Worm (Caenorhabditis elegans) whole organism, early embryonic: ENCODE data around the gene hpr-17.

Experiments
- F13C5.2 ChIP-seq: sonication (generic microtip); optimal IDR thresholded peaks from 2 replicates; lab custom pipeline; 2017; ENCODE audit warnings: mild to moderate bottlenecking, missing genetic modification characterization, inconsistent platforms, missing compliant biosample characterization
- ama-1 ChIP-seq: fragments of 150-350 bp; optimal IDR thresholded peaks from 2 replicates; lab custom pipeline; 2014
- flt-1 ChIP-seq: fragments of 200-800 bp; sonication (Bioruptor generic); IDR thresholded peaks from 2 replicates; pipeline ENCODE4 v1.3.6; 2022; ENCODE audit warnings: missing genetic modification characterization, missing compliant biosample characterization
- pes-1 ChIP-seq: fragments of 200-800 bp; sonication (Bioruptor generic); IDR thresholded peaks from 2 replicates; pipeline ENCODE4 v1.3.6; 2022; ENCODE audit warnings: missing genetic modification reagents, missing genetic modification characterization, missing compliant biosample characterization
- scrt-1 ChIP-seq: fragments of 200-800 bp; sonication (Bioruptor generic); IDR thresholded peaks from 2 replicates; pipeline ENCODE4 v1.3.6; 2022; ENCODE audit warnings: missing genetic modification characterization, missing compliant biosample characterization
- sea-1 ChIP-seq: fragments of 200-800 bp; sonication (Bioruptor generic); conservative IDR thresholded peaks from 2 replicates; pipeline ENCODE4 v1.3.6; 2022; ENCODE audit warnings: missing genetic modification characterization, missing compliant biosample characterization
- tbx-37 ChIP-seq: fragments of 200-800 bp; sonication (Bioruptor generic); conservative IDR thresholded peaks from 2 replicates; pipeline ENCODE4 v1.3.6; 2022; ENCODE audit warnings: missing genetic modification reagents, missing genetic modification characterization, missing compliant biosample characterization
- tra-4 ChIP-seq: sonication (generic microtip); optimal IDR thresholded peaks from 2 replicates; lab custom pipeline; 2017; ENCODE audit warnings: missing genetic modification characterization, missing compliant biosample characterization

DNA sequence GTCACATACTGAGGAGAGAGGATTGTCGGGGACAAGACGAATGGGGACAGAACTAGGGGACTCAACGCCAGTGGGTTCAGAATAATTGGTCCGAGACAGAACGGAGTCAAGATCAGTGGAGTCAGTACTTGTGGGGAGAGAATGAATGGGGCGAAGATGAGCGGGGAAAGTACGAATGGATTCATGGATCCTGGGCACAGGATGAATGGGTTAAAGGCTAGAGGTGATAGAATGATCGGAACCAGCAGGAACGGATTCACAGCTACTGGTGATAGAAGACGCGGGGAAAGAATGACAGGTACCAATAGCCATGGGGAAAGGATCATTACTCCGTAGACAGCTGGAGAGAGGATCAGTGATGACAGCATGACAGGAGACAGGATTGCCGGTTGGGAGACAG, 17.3 kb downstream of the hpr-17 start:
- TF ChIP-seq flt-1 (GFP tag; lab: Robert Waterston, UW) (no peak), tra-4 (no peak), ama-1 (no peak), scrt-1 (GFP tag; lab: Robert Waterston, UW) (no peak), pes-1 (GFP tag; lab: Robert Waterston, UW) (no peak), tbx-37 (GFP tag; lab: Robert Waterston, UW) (no peak), F13C5.2 (tag; lab: Kevin White, UChicago) (no peak), sea-1 (GFP tag; lab: Robert Waterston, UW) (no peak)
